Worm (Caenorhabditis elegans): Measurements from ENCODE around the gene srp-6.

DNA sequence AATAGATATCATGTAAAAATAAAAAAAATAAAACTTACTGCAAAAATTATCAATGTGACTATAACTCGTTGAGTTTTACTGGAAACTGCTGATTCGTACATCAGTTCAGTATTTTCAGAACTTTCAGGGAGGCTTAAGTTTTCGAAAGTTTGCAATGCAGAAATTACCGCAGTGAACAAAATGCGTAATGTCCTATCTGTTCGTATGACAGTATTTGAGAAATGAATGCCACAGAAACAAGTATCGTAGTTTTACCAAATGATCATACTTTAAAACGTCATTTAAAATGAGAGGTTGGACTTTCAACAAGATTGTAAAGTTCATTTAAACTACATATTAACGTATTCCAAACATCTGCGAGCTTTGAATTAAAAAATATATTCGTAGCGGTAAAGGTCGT is 29.2 kb downstream of the srp-6 start, which contains the start of gene C03G6.21:
- TF ChIP-seq skn-1 (tag; optimal IDR thresholded peaks at IDR 0.05) (no peak), nhr-6 (tag; optimal IDR thresholded peaks at IDR 0.05) (no peak), ztf-1 (GFP tag; conservative IDR thresholded peaks at IDR 0.05) (no peak), sem-4 (tag; optimal IDR thresholded peaks at IDR 0.05) (no peak), mdl-1 (tag; optimal IDR thresholded peaks at IDR 0.05) (no peak), nhr-77 (tag; optimal IDR thresholded peaks at IDR 0.05) (no peak), sma-9 (GFP tag; optimal IDR thresholded peaks at IDR 0.05) (no peak), sma-9 (tag; optimal IDR thresholded peaks at IDR 0.05) (no peak), lsy-2 (tag; optimal IDR thresholded peaks at IDR 0.05) (no peak), lin-13 (GFP tag; optimal IDR thresholded peaks at IDR 0.05) (no peak), snpc-4 (tag; optimal IDR thresholded peaks at IDR 0.05) (no peak), ama-1 (optimal IDR thresholded peaks at IDR 0.05) (no peak), ztf-11 (tag; optimal IDR thresholded peaks at IDR 0.05) (no peak), nhr-237 (tag; optimal IDR thresholded peaks at IDR 0.05) (no peak), elt-3 (tag; optimal IDR thresholded peaks at IDR 0.05) (no peak)

Measured in whole organism, L2 larva.